Worm (Caenorhabditis elegans) whole organism, L1 larva: Measurements from ENCODE around the gene acs-11.

ENCODE experiments used
- C04F5.9 ChIP-seq: sonication (generic microtip); optimal IDR thresholded peaks from 2 replicates; lab custom pipeline; 2016; ENCODE audit warnings: missing genetic modification characterization, missing compliant biosample characterization
- C16A3.4 ChIP-seq: fragments of 150-350 bp; optimal IDR thresholded peaks from 2 replicates; lab custom pipeline; 2014; ENCODE audit warnings: missing biosample characterization, missing genetic modification characterization
- Y116A8C.19 ChIP-seq: sonication (generic microtip); optimal IDR thresholded peaks from 2 replicates; lab custom pipeline; 2016; ENCODE audit warnings: missing compliant biosample characterization, missing genetic modification characterization, borderline replicate concordance
- alr-1 ChIP-seq: fragments of 200-800 bp; sonication (Bioruptor generic); optimal IDR thresholded peaks from 2 replicates; lab custom pipeline; 2018; ENCODE audit warnings: borderline replicate concordance, mild to moderate bottlenecking, missing genetic modification characterization, missing compliant biosample characterization
- ama-1 ChIP-seq: fragments of 150-350 bp; optimal IDR thresholded peaks from 2 replicates; lab custom pipeline; 2014
- ceh-8 ChIP-seq: fragments of 200-800 bp; sonication (Bioruptor generic); optimal IDR thresholded peaks from 2 replicates; lab custom pipeline; 2018; ENCODE audit warnings: mild to moderate bottlenecking, missing genetic modification characterization, moderate library complexity, missing compliant biosample characterization
- ceh-82 ChIP-seq, 3 experiments: fragments of 150-350 bp in 1 of 3; sonication (generic microtip) in 2 of 3; optimal IDR thresholded peaks; 2 replicates each; lab custom pipeline; 2014 to 2017; ENCODE audit warnings: missing biosample characterization in 3 of 3, missing genetic modification characterization in 3 of 3
- ceh-88 ChIP-seq: fragments of 200-800 bp; sonication (Bioruptor generic); IDR thresholded peaks from 2 replicates; pipeline ENCODE4 v1.3.6; 2022; ENCODE audit warnings: missing genetic modification characterization, missing compliant biosample characterization
- dsc-1 ChIP-seq: sonication (generic microtip); optimal IDR thresholded peaks from 2 replicates; lab custom pipeline; 2016; ENCODE audit warnings: mild to moderate bottlenecking, missing genetic modification characterization, missing compliant biosample characterization
- efl-3 ChIP-seq: fragments of 200-800 bp; sonication (Bioruptor generic); optimal IDR thresholded peaks from 2 replicates; lab custom pipeline; 2018; ENCODE audit warnings: mild to moderate bottlenecking, missing genetic modification characterization, missing compliant biosample characterization
- egl-27 ChIP-seq, 2 experiments: fragments of 150-350 bp in 1 of 2; sonication (generic microtip); optimal IDR thresholded peaks; 3 replicates each; lab custom pipeline; 2017 to 2018; ENCODE audit warnings: missing biosample characterization in 2 of 2, missing genetic modification characterization in 2 of 2, missing genetic modification reagents in 2 of 2
- elt-3 ChIP-seq, 6 experiments: fragments of 150-350 bp in 1 of 6; sonication (generic microtip); optimal IDR thresholded peaks; 2 replicates each; lab custom pipeline; 2017 to 2018; ENCODE audit warnings: missing biosample characterization in 6 of 6, missing genetic modification characterization in 6 of 6, inconsistent platforms in 1 of 6
- ets-5 ChIP-seq: fragments of 200-800 bp; sonication (Bioruptor generic); IDR thresholded peaks from 2 replicates; pipeline ENCODE4 v1.3.6; 2022; ENCODE audit warnings: missing genetic modification characterization, missing compliant biosample characterization
- fkh-4 ChIP-seq: sonication (generic microtip); optimal IDR thresholded peaks from 2 replicates; lab custom pipeline; 2016; ENCODE audit warnings: missing compliant biosample characterization, missing genetic modification characterization, borderline replicate concordance
- fkh-8 ChIP-seq: sonication (generic microtip); optimal IDR thresholded peaks from 2 replicates; lab custom pipeline; 2016; ENCODE audit warnings: mild to moderate bottlenecking, missing genetic modification characterization, missing compliant biosample characterization
- grh-1 ChIP-seq: fragments of 200-800 bp; sonication (Bioruptor generic); IDR thresholded peaks from 2 replicates; pipeline ENCODE4 v1.3.6; 2022; ENCODE audit warnings: missing genetic modification reagents, missing genetic modification characterization, missing compliant biosample characterization
- hlh-4 ChIP-seq: sonication (generic microtip); optimal IDR thresholded peaks from 2 replicates; lab custom pipeline; 2016; ENCODE audit warnings: mild to moderate bottlenecking, missing genetic modification characterization, missing compliant biosample characterization
- hpl-2 ChIP-seq: fragments of 150-350 bp; optimal IDR thresholded peaks from 2 replicates; lab custom pipeline; 2014; ENCODE audit warnings: missing biosample characterization, missing genetic modification reagents, missing genetic modification characterization
- irx-1 ChIP-seq: sonication (generic microtip); optimal IDR thresholded peaks from 2 replicates; lab custom pipeline; 2016; ENCODE audit warnings: missing genetic modification characterization, missing compliant biosample characterization
- lin-13 ChIP-seq: fragments of 150-350 bp; optimal IDR thresholded peaks from 2 replicates; lab custom pipeline; 2014; ENCODE audit warnings: missing biosample characterization, missing genetic modification reagents, missing genetic modification characterization
- lin-35 ChIP-seq, 2 experiments: fragments of 150-350 bp; optimal IDR thresholded peaks; 2 replicates each; lab custom pipeline; 2014; ENCODE audit warnings: missing biosample characterization in 2 of 2, missing genetic modification characterization in 2 of 2, missing genetic modification reagents in 2 of 2
- lin-39 ChIP-seq: fragments of 150-350 bp; optimal IDR thresholded peaks from 2 replicates; lab custom pipeline; 2014; ENCODE audit warnings: missing biosample characterization, missing genetic modification reagents, missing genetic modification characterization
- lir-3 ChIP-seq: sonication (generic microtip); optimal IDR thresholded peaks from 2 replicates; lab custom pipeline; 2016; ENCODE audit warnings: mild to moderate bottlenecking, missing genetic modification characterization, moderate library complexity, missing compliant biosample characterization; ENCODE audit not compliant: poor library complexity
- lsy-2 ChIP-seq, 2 experiments: fragments of 150-350 bp; optimal IDR thresholded peaks; 2 replicates each; lab custom pipeline; 2014; ENCODE audit warnings: missing biosample characterization in 2 of 2, missing genetic modification characterization in 2 of 2
- mdl-1 ChIP-seq, 2 experiments: fragments of 150-350 bp; optimal IDR thresholded peaks; 2 replicates each; lab custom pipeline; 2014 to 2017; ENCODE audit warnings: missing biosample characterization in 2 of 2, missing genetic modification characterization in 2 of 2, inconsistent platforms in 1 of 2
- mep-1 ChIP-seq: fragments of 150-350 bp; optimal IDR thresholded peaks from 2 replicates; lab custom pipeline; 2014; ENCODE audit warnings: missing biosample characterization, missing genetic modification characterization
- nhr-11 ChIP-seq: fragments of 150-350 bp; optimal IDR thresholded peaks from 2 replicates; lab custom pipeline; 2014; ENCODE audit warnings: missing biosample characterization, missing genetic modification characterization
- nhr-47 ChIP-seq: sonication (generic microtip); optimal IDR thresholded peaks from 2 replicates; lab custom pipeline; 2016; ENCODE audit warnings: mild to moderate bottlenecking, missing genetic modification characterization, moderate library complexity, missing compliant biosample characterization
- nhr-71 ChIP-seq: sonication (generic microtip); optimal IDR thresholded peaks from 2 replicates; lab custom pipeline; 2016; ENCODE audit warnings: mild to moderate bottlenecking, missing genetic modification characterization, moderate library complexity, missing compliant biosample characterization
- nhr-84 ChIP-seq: sonication (generic microtip); optimal IDR thresholded peaks from 2 replicates; lab custom pipeline; 2017; ENCODE audit warnings: missing biosample characterization, missing genetic modification characterization
- nhr-85 ChIP-seq: sonication (generic microtip); peaks from one replicate; lab custom pipeline; 2016; ENCODE audit warnings: missing genetic modification characterization, inconsistent platforms, missing compliant biosample characterization
- pqm-1 ChIP-seq: sonication (generic microtip); optimal IDR thresholded peaks from 3 replicates; lab custom pipeline; 2017; ENCODE audit warnings: missing biosample characterization, missing genetic modification characterization
- rnt-1 ChIP-seq: sonication (generic microtip); optimal IDR thresholded peaks from 2 replicates; lab custom pipeline; 2016; ENCODE audit warnings: mild to moderate bottlenecking, missing genetic modification characterization, moderate library complexity, missing compliant biosample characterization
- skn-1 ChIP-seq: fragments of 150-350 bp; optimal IDR thresholded peaks from 2 replicates; lab custom pipeline; 2014; ENCODE audit warnings: missing biosample characterization, missing genetic modification characterization
- snpc-4 ChIP-seq: fragments of 150-350 bp; optimal IDR thresholded peaks from 2 replicates; lab custom pipeline; 2014; ENCODE audit warnings: missing biosample characterization, missing genetic modification characterization
- sptf-1 ChIP-seq: fragments of 150-350 bp; optimal IDR thresholded peaks from 2 replicates; lab custom pipeline; 2014; ENCODE audit warnings: missing biosample characterization, missing genetic modification characterization
- swsn-7 ChIP-seq: sonication (generic microtip); optimal IDR thresholded peaks from 2 replicates; lab custom pipeline; 2016; ENCODE audit warnings: missing genetic modification characterization, missing compliant biosample characterization
- tbx-2 ChIP-seq: sonication (generic microtip); optimal IDR thresholded peaks from 2 replicates; lab custom pipeline; 2016; ENCODE audit warnings: missing genetic modification characterization, missing compliant biosample characterization
- unc-62 ChIP-seq: fragments of 150-350 bp; optimal IDR thresholded peaks from 2 replicates; lab custom pipeline; 2014; ENCODE audit warnings: missing biosample characterization, missing genetic modification reagents, missing genetic modification characterization
- unc-86 ChIP-seq: sonication (generic microtip); optimal IDR thresholded peaks from 2 replicates; lab custom pipeline; 2016; ENCODE audit warnings: missing genetic modification characterization, missing compliant biosample characterization
- unc-98 ChIP-seq: fragments of 200-800 bp; sonication (Bioruptor generic); IDR thresholded peaks from 2 replicates; pipeline ENCODE4 v1.3.6; 2022; ENCODE audit warnings: missing genetic modification characterization, missing compliant biosample characterization
- zip-4 ChIP-seq: fragments of 200-800 bp; sonication (Bioruptor generic); optimal IDR thresholded peaks from 2 replicates; lab custom pipeline; 2018; ENCODE audit warnings: mild to moderate bottlenecking, missing genetic modification characterization, moderate library complexity, missing compliant biosample characterization
- ztf-11 ChIP-seq, 2 experiments: sonication (generic microtip); optimal IDR thresholded peaks; 2 replicates each; lab custom pipeline; 2016 to 2017; ENCODE audit warnings: missing genetic modification characterization in 2 of 2, missing biosample characterization in 1 of 2, missing compliant biosample characterization in 1 of 2

Gene acs-11

DNA sequence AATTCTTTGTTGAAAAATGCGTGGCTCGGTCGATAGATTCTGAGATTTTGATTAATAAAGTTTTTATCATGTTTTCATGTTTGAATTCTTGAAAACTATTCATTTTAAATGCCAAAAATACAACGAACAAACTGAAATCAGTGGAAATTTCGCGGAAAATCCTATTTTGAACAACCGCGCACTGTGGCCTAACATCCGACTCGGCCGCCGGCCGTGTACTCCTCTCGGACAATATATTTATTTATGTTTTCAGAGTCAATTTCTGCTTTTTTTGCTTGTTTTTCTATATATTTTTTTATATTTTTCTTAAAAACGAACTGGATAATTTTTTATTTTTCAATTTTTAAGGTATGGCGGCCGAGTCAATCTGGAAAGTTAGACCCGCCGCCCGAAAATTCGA, 49.3 kb downstream of the acs-11 start, which contains the start of gene F26G1.1 (continued):
- TF ChIP-seq fkh-4 (tag; lab: Kevin White, UChicago) (peak; percentile 94), C16A3.4 (peak; percentile 12), lin-39 (tag; lab: Kevin White, UChicago) (peak; percentile 47), sptf-1 (tag; lab: Kevin White, UChicago) (no peak), alr-1 (tag; lab: Kevin White, UChicago) (no peak), ama-1 (lab: Kevin White, UChicago) (no peak), unc-62 (GFP tag; lab: Kevin White, UChicago) (no peak), Y116A8C.19 (peak; percentile 64), tbx-2 (tag; lab: Kevin White, UChicago) (peak; percentile 89), mep-1 (tag; lab: Kevin White, UChicago) (no peak), nhr-71 (tag; lab: Kevin White, UChicago) (peak; percentile 85), irx-1 (tag; lab: Kevin White, UChicago) (peak; percentile 96), ztf-11 (tag; optimal IDR thresholded peaks at IDR 0.05; lab: Kevin White, UChicago) (peak in 1 of 2 experiments; percentile 94), skn-1 (tag; lab: Kevin White, UChicago) (peak; percentile 71), hpl-2 (GFP tag; lab: Kevin White, UChicago) (no peak), fkh-8 (tag; lab: Kevin White, UChicago) (peak; percentile 64), lin-35 (GFP tag; optimal IDR thresholded peaks at IDR 0.05; lab: Kevin White, UChicago) (peak; percentile 90 to 95), nhr-84 (tag; lab: Kevin White, UChicago) (no peak), nhr-11 (tag; lab: Kevin White, UChicago) (no peak), lsy-2 (tag; optimal IDR thresholded peaks at IDR 0.05; lab: Kevin White, UChicago) (peak; percentile 67 to 74), efl-3 (GFP tag; lab: Kevin White, UChicago) (peak; percentile 27), pqm-1 (tag; lab: Kevin White, UChicago) (no peak), swsn-7 (tag; lab: Kevin White, UChicago) (peak; percentile 78), elt-3 (tag; optimal IDR thresholded peaks at IDR 0.05; lab: Kevin White, UChicago) (no peak), grh-1 (GFP tag; lab: Robert Waterston, UW) (peak; percentile 79), hlh-4 (tag; lab: Kevin White, UChicago) (peak; percentile 79), unc-98 (GFP tag; lab: Robert Waterston, UW) (peak; percentile 82), nhr-47 (peak; percentile 89), snpc-4 (tag; lab: Kevin White, UChicago) (peak; percentile 30), mdl-1 (tag; optimal IDR thresholded peaks at IDR 0.05; lab: Kevin White, UChicago) (peak in 1 of 2 experiments; percentile 50), nhr-85 (tag; lab: Kevin White, UChicago) (peak; percentile 90), ets-5 (GFP tag; lab: Robert Waterston, UW) (no peak), C04F5.9 (tag; lab: Kevin White, UChicago) (peak; percentile 74), unc-86 (tag; lab: Kevin White, UChicago) (peak; percentile 69), ceh-88 (GFP tag; lab: Robert Waterston, UW) (peak; percentile 35; the same call in 1 of the 2 replicates), zip-4 (GFP tag; lab: Kevin White, UChicago) (peak; percentile 56), rnt-1 (peak; percentile 98), lir-3 (tag; lab: Kevin White, UChicago) (peak; percentile 95), dsc-1 (peak; percentile 90), ceh-82 (tag; optimal IDR thresholded peaks at IDR 0.05; lab: Kevin White, UChicago) (peak; percentile 29 to 53 (median 49)), egl-27 (tag; optimal IDR thresholded peaks at IDR 0.05; lab: Kevin White, UChicago) (no peak), ceh-8 (GFP tag; lab: Kevin White, UChicago) (peak; percentile 42), lin-13 (peak; percentile 2)
